Worm (Caenorhabditis elegans) whole organism, L2 larva: ENCODE data around the gene Y62H9A.14.

Experiments used
- lin-13 ChIP-seq: fragments of 150-350 bp; optimal IDR thresholded peaks from 2 replicates; lab custom pipeline; 2014; ENCODE audit warnings: missing biosample characterization, missing genetic modification reagents, missing genetic modification characterization
- lin-39 ChIP-seq: fragments of 150-350 bp; optimal IDR thresholded peaks from 2 replicates; lab custom pipeline; 2014; ENCODE audit warnings: missing biosample characterization, missing genetic modification reagents, missing genetic modification characterization
- unc-62 ChIP-seq: fragments of 150-350 bp; optimal IDR thresholded peaks from 2 replicates; lab custom pipeline; 2014; ENCODE audit warnings: missing biosample characterization, missing genetic modification reagents, missing genetic modification characterization
- ztf-11 ChIP-seq: sonication (generic microtip); optimal IDR thresholded peaks from 2 replicates; lab custom pipeline; 2017; ENCODE audit warnings: missing biosample characterization, missing genetic modification characterization

DNA sequence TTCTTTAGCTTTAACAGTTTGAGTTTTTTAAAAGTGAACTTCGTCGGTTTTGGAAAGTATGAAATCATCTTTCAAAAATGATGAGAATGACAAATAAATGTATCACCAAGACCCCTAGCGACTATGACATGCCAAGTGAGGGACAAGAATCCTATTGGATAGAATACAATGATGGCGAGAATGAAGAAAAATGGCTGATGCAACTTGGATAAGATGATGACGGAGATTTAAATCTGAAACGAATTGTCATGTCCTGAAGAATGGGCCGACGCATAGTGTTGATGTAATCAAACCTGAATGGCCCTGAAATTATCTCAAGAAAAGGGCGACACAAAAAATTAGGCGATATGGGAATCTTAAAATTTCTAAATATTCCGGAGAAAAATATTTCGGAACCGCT is 42.6 kb downstream of the Y62H9A.14 start:
- no peak for TF ChIP-seq lin-39 (tag; lab: Kevin White, UChicago)
- no peak for TF ChIP-seq ztf-11 (tag; lab: Kevin White, UChicago)
- TF ChIP-seq lin-13 = no peak
- TF ChIP-seq unc-62 (GFP tag; lab: Kevin White, UChicago) = no peak
